Fruit fly (Drosophila melanogaster): ENCODE data around the gene CG18094.

Gene CG18094

dm6 chr2L:19452535-19453317 is 37.3 kb upstream of the CG18094 start (continued):
- TF ChIP-seq rib (GFP tag; IDR thresholded peaks at IDR 0.05) (no peak; the same call in 1 of the 2 replicates), CG12236 (GFP tag; optimal IDR thresholded peaks at IDR 0.05) (no peak), B-H2 (GFP tag; optimal IDR thresholded peaks at IDR 0.05) (no peak), CG13296 (GFP tag; optimal IDR thresholded peaks at IDR 0.05) (peak; percentile 2), gem (tag; optimal IDR thresholded peaks at IDR 0.05) (peak; percentile 44), slbo (GFP tag; IDR thresholded peaks at IDR 0.05) (peak; percentile 60), CG7839 (tag; optimal IDR thresholded peaks at IDR 0.05) (peak; percentile 32), Ssrp (tag; optimal IDR thresholded peaks at IDR 0.05) (peak; percentile 10), ERR (GFP tag; optimal IDR thresholded peaks at IDR 0.05) (no peak), E2f1 (GFP tag; IDR thresholded peaks at IDR 0.05) (0 out of 2 replicates have a peak, but pooled peaks have one; percentile 33), gro (GFP tag; optimal IDR thresholded peaks at IDR 0.05) (peak; percentile 8), gfzf (GFP tag; optimal IDR thresholded peaks at IDR 0.05) (no peak), ftz-f1 (GFP tag; optimal IDR thresholded peaks at IDR 0.05) (no peak), CG11504 (tag; optimal IDR thresholded peaks at IDR 0.05) (peak; percentile 21), CG34422 (GFP tag; IDR thresholded peaks at IDR 0.05) (peak; percentile 96; the same call in 2 of the 3 replicates), CG13624 (GFP tag; optimal IDR thresholded peaks at IDR 0.05) (no peak), CTCF (GFP tag; optimal IDR thresholded peaks at IDR 0.05) (peak; percentile 26), ara (GFP tag; IDR thresholded peaks at IDR 0.05) (no peak), CG10979 (tag; optimal IDR thresholded peaks at IDR 0.05) (peak; percentile 13), amos (GFP tag; IDR thresholded peaks at IDR 0.05; ENCODE audit: partially characterized antibody) (peak; percentile 7; the same call in 1 of the 2 replicates), dpn (GFP tag; optimal IDR thresholded peaks at IDR 0.05) (peak; percentile 17 to 38), phol (tag; optimal IDR thresholded peaks at IDR 0.05) (peak; percentile 78), CG30403 (GFP tag; optimal IDR thresholded peaks at IDR 0.05) (peak; percentile 25), dysf (GFP tag; IDR thresholded peaks at IDR 0.05) (peak; percentile 54; the same call in 2 of the 3 replicates), crp (GFP tag; optimal IDR thresholded peaks at IDR 0.05) (no peak), Vsx1 (GFP tag; optimal IDR thresholded peaks at IDR 0.05) (no peak), gt (GFP tag; IDR thresholded peaks at IDR 0.05) (no peak), CG10543 (GFP tag; optimal IDR thresholded peaks at IDR 0.05) (peak; percentile 18), dm (GFP tag; optimal IDR thresholded peaks at IDR 0.05) (peak; percentile 1), sqz (GFP tag; optimal IDR thresholded peaks at IDR 0.05) (peak; percentile 80), E2f2 (GFP tag; IDR thresholded peaks at IDR 0.05) (peak; percentile 75), CG15479 (GFP tag; optimal IDR thresholded peaks at IDR 0.05) (peak; percentile 76), nerfin-1 (tag; optimal IDR thresholded peaks at IDR 0.05) (peak; percentile 97), sug (tag; optimal IDR thresholded peaks at IDR 0.05) (no peak), odd (GFP tag; optimal IDR thresholded peaks at IDR 0.05) (peak; percentile 7), ac (GFP tag; optimal IDR thresholded peaks at IDR 0.05) (no peak), CG14014 (GFP tag; IDR thresholded peaks at IDR 0.05) (0 out of 2 replicates have a peak, but pooled peaks have one; percentile 42), Gug (GFP tag; IDR thresholded peaks at IDR 0.05) (no peak), CG2875 (GFP tag; optimal IDR thresholded peaks at IDR 0.05) (no peak), CG17359 (tag; optimal IDR thresholded peaks at IDR 0.05) (peak; percentile 41), zen (tag; optimal IDR thresholded peaks at IDR 0.05) (no peak), Dbx (GFP tag; IDR thresholded peaks at IDR 0.05) (peak; percentile 36; the same call in 1 of the 3 replicates), CG18599 (GFP tag; optimal IDR thresholded peaks at IDR 0.05) (peak; percentile 32), CG11093 (GFP tag; IDR thresholded peaks at IDR 0.05) (0 out of 3 replicates have a peak, but pooled peaks have one; percentile 35), CG31441 (GFP tag; IDR thresholded peaks at IDR 0.05) (0 out of 2 replicates have a peak, but pooled peaks have one; percentile 16), grau (tag; optimal IDR thresholded peaks at IDR 0.05) (peak; percentile 82), ind (GFP tag; optimal IDR thresholded peaks at IDR 0.05) (peak; percentile 28), sob (GFP tag; IDR thresholded peaks at IDR 0.05) (0 out of 2 replicates have a peak, but pooled peaks have one; percentile 29), CG14050 (GFP tag; IDR thresholded peaks at IDR 0.05) (no peak; the same call in 2 of the 3 replicates)
